Worm (Caenorhabditis elegans) whole organism, L1 larva: ENCODE results near the gene mogs-1.

Experiments used
- alr-1 ChIP-seq: fragments of 200-800 bp; sonication (Bioruptor generic); optimal IDR thresholded peaks from 2 replicates; lab custom pipeline; 2018; ENCODE audit warnings: borderline replicate concordance, mild to moderate bottlenecking, missing genetic modification characterization, missing compliant biosample characterization
- blmp-1 ChIP-seq: fragments of 150-350 bp; optimal IDR thresholded peaks from 2 replicates; lab custom pipeline; 2014; ENCODE audit warnings: missing biosample characterization, missing genetic modification characterization
- ceh-82 ChIP-seq, 3 experiments: fragments of 150-350 bp in 1 of 3; sonication (generic microtip) in 2 of 3; optimal IDR thresholded peaks; 2 replicates each; lab custom pipeline; 2014 to 2017; ENCODE audit warnings: missing biosample characterization in 3 of 3, missing genetic modification characterization in 3 of 3
- hlh-17 ChIP-seq: fragments of 200-800 bp; sonication (Bioruptor generic); optimal IDR thresholded peaks from 2 replicates; lab custom pipeline; 2018; ENCODE audit warnings: missing genetic modification characterization, mild to moderate bottlenecking, missing compliant biosample characterization, moderate library complexity, borderline replicate concordance
- lin-14 ChIP-seq: fragments of 200-800 bp; sonication (Bioruptor generic); optimal IDR thresholded peaks from 2 replicates; lab custom pipeline; 2018; ENCODE audit warnings: mild to moderate bottlenecking, missing genetic modification characterization, moderate library complexity, missing compliant biosample characterization
- lin-35 ChIP-seq, 2 experiments: fragments of 150-350 bp; optimal IDR thresholded peaks; 2 replicates each; lab custom pipeline; 2014; ENCODE audit warnings: missing biosample characterization in 2 of 2, missing genetic modification characterization in 2 of 2, missing genetic modification reagents in 2 of 2
- lin-39 ChIP-seq: fragments of 150-350 bp; optimal IDR thresholded peaks from 2 replicates; lab custom pipeline; 2014; ENCODE audit warnings: missing biosample characterization, missing genetic modification reagents, missing genetic modification characterization
- mef-2 ChIP-seq: fragments of 150-350 bp; optimal IDR thresholded peaks from 2 replicates; lab custom pipeline; 2014; ENCODE audit warnings: missing biosample characterization, missing genetic modification characterization
- rnt-1 ChIP-seq: sonication (generic microtip); optimal IDR thresholded peaks from 2 replicates; lab custom pipeline; 2016; ENCODE audit warnings: mild to moderate bottlenecking, missing genetic modification characterization, moderate library complexity, missing compliant biosample characterization
- ztf-11 ChIP-seq, 2 experiments: sonication (generic microtip); optimal IDR thresholded peaks; 2 replicates each; lab custom pipeline; 2016 to 2017; ENCODE audit warnings: missing genetic modification characterization in 2 of 2, missing biosample characterization in 1 of 2, missing compliant biosample characterization in 1 of 2
- ztf-4 ChIP-seq: fragments of 150-350 bp; optimal IDR thresholded peaks from 2 replicates; lab custom pipeline; 2014; ENCODE audit warnings: missing biosample characterization, missing genetic modification characterization

ce11 chrIV:11037118-11037719 lies 15.5 kb upstream of the mogs-1 start:
- no peak for TF ChIP-seq alr-1 (tag; lab: Kevin White, UChicago)
- TF ChIP-seq rnt-1 (tag; lab: Kevin White, UChicago), result no peak
- TF ChIP-seq blmp-1 (tag; lab: Kevin White, UChicago), result no peak
- TF ChIP-seq mef-2, result no peak
- TF ChIP-seq lin-39 (tag; lab: Kevin White, UChicago), result no peak
- TF ChIP-seq lin-35 (GFP tag; optimal IDR thresholded peaks at IDR 0.05; lab: Kevin White, UChicago), result no peak
- TF ChIP-seq ztf-11 (tag; optimal IDR thresholded peaks at IDR 0.05; lab: Kevin White, UChicago), result no peak
- no peak for TF ChIP-seq lin-14 (GFP tag; lab: Kevin White, UChicago)
- no peak for TF ChIP-seq ceh-82 (tag; optimal IDR thresholded peaks at IDR 0.05; lab: Kevin White, UChicago)
- no peak for TF ChIP-seq hlh-17
- no peak for TF ChIP-seq ztf-4 (tag; lab: Kevin White, UChicago)
